Fruit fly (Drosophila melanogaster) whole organism, embryonic: ENCODE data around the gene Rpp14a.

Source experiments
- B-H1 ChIP-seq: fragments of 200-800 bp; sonication (Bioruptor generic); IDR thresholded peaks from 3 replicates; pipeline ENCODE4 v1.3.6; 2022; ENCODE audit warnings: missing biosample characterization, missing genetic modification characterization
- CG10267 ChIP-seq: fragments of 200-800 bp; sonication (Bioruptor generic); optimal IDR thresholded peaks from 2 replicates; lab custom pipeline; 2018; ENCODE audit warnings: missing biosample characterization, mild to moderate bottlenecking, missing genetic modification characterization, moderate library complexity
- CG10431 ChIP-seq: fragments of 200-800 bp; sonication (Bioruptor generic); optimal IDR thresholded peaks from 3 replicates; lab custom pipeline; 2018; ENCODE audit warnings: missing biosample characterization, mild to moderate bottlenecking, missing genetic modification characterization
- CG11723 ChIP-seq: fragments of 200-800 bp; sonication (Bioruptor generic); optimal IDR thresholded peaks from 2 replicates; lab custom pipeline; 2017; ENCODE audit warnings: missing biosample characterization, mild to moderate bottlenecking, missing genetic modification characterization
- CG12659 ChIP-seq: fragments of 200-800 bp; sonication (Bioruptor generic); optimal IDR thresholded peaks from 3 replicates; lab custom pipeline; 2017; ENCODE audit warnings: mild to moderate bottlenecking, missing biosample characterization, missing genetic modification reagents, missing genetic modification characterization
- CG13624 ChIP-seq: fragments of 200-800 bp; sonication (Bioruptor generic); optimal IDR thresholded peaks from 2 replicates; lab custom pipeline; 2016; ENCODE audit warnings: missing biosample characterization, missing genetic modification characterization
- CG14050 ChIP-seq: fragments of 200-800 bp; sonication (Bioruptor generic); IDR thresholded peaks from 3 replicates; pipeline ENCODE4 v1.3.6; 2022; ENCODE audit warnings: missing biosample characterization, missing genetic modification characterization
- CG1529 ChIP-seq: fragments of 200-800 bp; sonication (Bioruptor generic); optimal IDR thresholded peaks from 3 replicates; lab custom pipeline; 2018; ENCODE audit warnings: missing biosample characterization, missing genetic modification characterization
- CG15601 ChIP-seq: fragments of 200-800 bp; sonication (Bioruptor generic); optimal IDR thresholded peaks from 3 replicates; lab custom pipeline; 2019; ENCODE audit warnings: missing biosample characterization, mild to moderate bottlenecking, missing genetic modification characterization, moderate library complexity
- CG15696 ChIP-seq: fragments of 200-800 bp; sonication (Bioruptor generic); optimal IDR thresholded peaks from 2 replicates; lab custom pipeline; 2019; ENCODE audit warnings: missing biosample characterization, mild to moderate bottlenecking, missing genetic modification characterization, moderate library complexity
- CG17829 ChIP-seq: fragments of 200-800 bp; optimal IDR thresholded peaks from 2 replicates; lab custom pipeline; 2019; ENCODE audit warnings: missing biosample characterization, mild to moderate bottlenecking, missing genetic modification characterization, moderate library complexity
- CG3726 ChIP-seq: fragments of 200-800 bp; sonication (Bioruptor generic); IDR thresholded peaks from 3 replicates; pipeline ENCODE4, ENCODE4 v1.3.6; 2022; ENCODE audit warnings: missing biosample characterization, missing genetic modification characterization
- CG4730 ChIP-seq: fragments of 200-800 bp; sonication (Bioruptor generic); IDR thresholded peaks from 2 replicates; pipeline ENCODE4 v1.3.6; 2022; ENCODE audit warnings: missing biosample characterization, missing genetic modification characterization
- CG5245 ChIP-seq: fragments of 200-800 bp; sonication (Bioruptor generic); optimal IDR thresholded peaks from 3 replicates; lab custom pipeline; 2016; ENCODE audit warnings: missing biosample characterization, missing genetic modification characterization
- CG5953 ChIP-seq: fragments of 200-800 bp; sonication (Bioruptor generic); IDR thresholded peaks from 2 replicates; pipeline ENCODE4 v1.3.6; 2022; ENCODE audit warnings: missing biosample characterization, missing genetic modification characterization
- CG6175 ChIP-seq: fragments of 200-800 bp; sonication (Bioruptor generic); IDR thresholded peaks from 3 replicates; pipeline ENCODE4 v1.3.6; 2022; ENCODE audit warnings: missing biosample characterization, missing genetic modification characterization
- CG6813 ChIP-seq: fragments of 200-800 bp; sonication (Bioruptor generic); optimal IDR thresholded peaks from 2 replicates; lab custom pipeline; 2017; ENCODE audit warnings: missing biosample characterization, missing genetic modification characterization, mild to moderate bottlenecking, moderate library complexity, missing genetic modification reagents
- CG7271 ChIP-seq: fragments of 200-800 bp; sonication (Bioruptor generic); optimal IDR thresholded peaks from 2 replicates; lab custom pipeline; 2018; ENCODE audit warnings: missing biosample characterization, mild to moderate bottlenecking, missing genetic modification characterization, moderate library complexity
- CG7745 ChIP-seq: fragments of 200-800 bp; sonication (Bioruptor generic); optimal IDR thresholded peaks from 2 replicates; lab custom pipeline; 2018; ENCODE audit warnings: missing biosample characterization, mild to moderate bottlenecking, missing genetic modification characterization, moderate library complexity
- CG7987 ChIP-seq: fragments of 200-800 bp; sonication (Bioruptor generic); optimal IDR thresholded peaks from 2 replicates; lab custom pipeline; 2018; ENCODE audit warnings: missing biosample characterization, mild to moderate bottlenecking, missing genetic modification characterization, moderate library complexity
- CG8924 ChIP-seq: fragments of 200-800 bp; optimal IDR thresholded peaks from 3 replicates; lab custom pipeline; 2019; ENCODE audit warnings: missing biosample characterization, mild to moderate bottlenecking, missing genetic modification characterization, moderate library complexity
- Dll ChIP-seq: fragments of 200-800 bp; sonication (Bioruptor generic); IDR thresholded peaks from 4 replicates; pipeline ENCODE4 v1.3.6; 2022; ENCODE audit warnings: missing biosample characterization, missing genetic modification characterization; ENCODE audit not compliant: partially characterized antibody
- Eip74EF ChIP-seq, 2 experiments: fragments of 200-800 bp in 1 of 2; fragments of >200 bp in 1 of 2; sonication (Bioruptor generic) in 1 of 2; optimal IDR thresholded peaks; 2 replicates each; lab custom pipeline; 2017 to 2019; ENCODE audit warnings: missing biosample characterization in 2 of 2, missing genetic modification characterization in 2 of 2, mild to moderate bottlenecking in 1 of 2, moderate library complexity in 1 of 2
- Fer3 ChIP-seq: fragments of 200-800 bp; sonication (Bioruptor generic); optimal IDR thresholded peaks from 2 replicates; lab custom pipeline; 2018; ENCODE audit warnings: missing biosample characterization, mild to moderate bottlenecking, missing genetic modification characterization, moderate library complexity
- H2.0 ChIP-seq: fragments of 200-800 bp; sonication (Bioruptor generic); IDR thresholded peaks from 2 replicates; pipeline ENCODE4 v1.3.6; 2022; ENCODE audit warnings: missing biosample characterization, missing genetic modification characterization
- HmgD ChIP-seq: fragments of 200-800 bp; sonication (Bioruptor generic); optimal IDR thresholded peaks from 3 replicates; lab custom pipeline; 2016; ENCODE audit warnings: missing biosample characterization, missing genetic modification characterization
- MBD-R2 ChIP-seq: fragments of 200-800 bp; sonication (Bioruptor generic); IDR thresholded peaks from 2 replicates; pipeline ENCODE4 v1.3.6; 2022; ENCODE audit warnings: missing biosample characterization, missing genetic modification characterization
- Ravus ChIP-seq: fragments of 200-800 bp; sonication (Bioruptor generic); IDR thresholded peaks from 2 replicates; pipeline ENCODE4 v1.3.6; 2022; ENCODE audit warnings: missing biosample characterization, missing genetic modification characterization
- Sry-β ChIP-seq: fragments of 200-800 bp; sonication (Bioruptor generic); optimal IDR thresholded peaks from 2 replicates; lab custom pipeline; 2018; ENCODE audit warnings: missing biosample characterization, mild to moderate bottlenecking, missing genetic modification characterization, moderate library complexity
- TFAM ChIP-seq: fragments of 200-800 bp; sonication (Bioruptor generic); optimal IDR thresholded peaks from 2 replicates; lab custom pipeline; 2017; ENCODE audit warnings: missing biosample characterization, missing genetic modification characterization, inconsistent platforms
- abd-A ChIP-seq: fragments of 200-800 bp; sonication (Bioruptor generic); optimal IDR thresholded peaks from 3 replicates; lab custom pipeline; 2019; ENCODE audit warnings: missing biosample characterization, mild to moderate bottlenecking, missing genetic modification characterization, moderate library complexity
- bsh ChIP-seq, 2 experiments: fragments of 200-800 bp; sonication (Bioruptor generic); optimal IDR thresholded peaks; 2 replicates each; lab custom pipeline; 2017 to 2018; ENCODE audit warnings: mild to moderate bottlenecking in 2 of 2, missing biosample characterization in 2 of 2, missing genetic modification characterization in 2 of 2, moderate library complexity in 1 of 2
- disco-r ChIP-seq: fragments of 200-800 bp; sonication (Bioruptor generic); optimal IDR thresholded peaks from 2 replicates; lab custom pipeline; 2016; ENCODE audit warnings: missing biosample characterization, missing genetic modification characterization
- dysf ChIP-seq: fragments of 200-800 bp; sonication (Bioruptor generic); IDR thresholded peaks from 3 replicates; pipeline ENCODE4 v1.3.6; 2022; ENCODE audit warnings: missing biosample characterization, missing genetic modification characterization
- fru ChIP-seq: fragments of >200 bp; optimal IDR thresholded peaks from 2 replicates; lab custom pipeline; 2017
- gt ChIP-seq: fragments of 200-800 bp; sonication (Bioruptor generic); IDR thresholded peaks from 2 replicates; pipeline ENCODE4 v1.3.6; 2022; ENCODE audit warnings: missing biosample characterization, missing genetic modification characterization
- hb ChIP-seq: fragments of 200-800 bp; sonication (Bioruptor generic); IDR thresholded peaks from 3 replicates; pipeline ENCODE4 v1.3.6; 2022; ENCODE audit warnings: missing biosample characterization, missing genetic modification characterization; ENCODE audit not compliant: partially characterized antibody
- hbn ChIP-seq: fragments of 200-800 bp; sonication (Bioruptor generic); IDR thresholded peaks from 2 replicates; pipeline ENCODE4 v1.3.6; 2022; ENCODE audit warnings: missing biosample characterization, missing genetic modification characterization; ENCODE audit not compliant: partially characterized antibody
- jing ChIP-seq: fragments of 200-800 bp; sonication (Bioruptor generic); optimal IDR thresholded peaks from 2 replicates; lab custom pipeline; 2018; ENCODE audit warnings: missing biosample characterization, mild to moderate bottlenecking, missing genetic modification characterization
- kay ChIP-seq: fragments of 200-800 bp; sonication (Bioruptor generic); optimal IDR thresholded peaks from 2 replicates; lab custom pipeline; 2016; ENCODE audit warnings: missing biosample characterization, missing genetic modification characterization
- kni ChIP-seq: fragments of 200-800 bp; sonication (Bioruptor generic); optimal IDR thresholded peaks from 3 replicates; lab custom pipeline; 2017; ENCODE audit warnings: mild to moderate bottlenecking, missing biosample characterization, missing genetic modification reagents, missing genetic modification characterization
- otp ChIP-seq: fragments of 200-800 bp; sonication (Bioruptor generic); IDR thresholded peaks from 3 replicates; pipeline ENCODE4, ENCODE4 v1.3.6; 2022; ENCODE audit warnings: missing biosample characterization, missing genetic modification characterization
- pzg ChIP-seq: fragments of 200-800 bp; sonication (Bioruptor generic); optimal IDR thresholded peaks from 3 replicates; lab custom pipeline; 2018; ENCODE audit warnings: missing biosample characterization, mild to moderate bottlenecking, missing genetic modification characterization, moderate library complexity
- rib ChIP-seq: fragments of 200-800 bp; sonication (Bioruptor generic); IDR thresholded peaks from 2 replicates; pipeline ENCODE4 v1.3.6; 2022; ENCODE audit warnings: missing biosample characterization, missing genetic modification characterization
- tgo ChIP-seq: fragments of 200-800 bp; sonication (Bioruptor generic); IDR thresholded peaks from 3 replicates; pipeline ENCODE4 v1.3.6; 2022; ENCODE audit warnings: missing biosample characterization, missing genetic modification characterization
- vfl ChIP-seq: fragments of 200-800 bp; sonication (Bioruptor generic); optimal IDR thresholded peaks from 2 replicates; lab custom pipeline; 2016; ENCODE audit warnings: missing biosample characterization, missing genetic modification characterization
- vnd ChIP-seq: fragments of 200-800 bp; sonication (Bioruptor generic); IDR thresholded peaks from 3 replicates; pipeline ENCODE4 v1.3.6; 2022; ENCODE audit warnings: missing biosample characterization, missing genetic modification characterization; ENCODE audit not compliant: partially characterized antibody
- zf30C ChIP-seq: fragments of 200-800 bp; sonication (Bioruptor generic); optimal IDR thresholded peaks from 3 replicates; lab custom pipeline; 2018; ENCODE audit warnings: missing biosample characterization, mild to moderate bottlenecking, missing genetic modification characterization
- zfh2 ChIP-seq: fragments of 200-800 bp; sonication (Bioruptor generic); optimal IDR thresholded peaks from 2 replicates; lab custom pipeline; 2016; ENCODE audit warnings: missing biosample characterization, missing genetic modification characterization

Gene Rpp14a

dm6 chr3R:30056592-30057135 is at the start of gene Rpp14a, which contains the start of gene CG7950 (continued):
- no peak for TF ChIP-seq hbn (GFP tag; lab: Robert Waterston, UW)
- TF ChIP-seq hb (GFP tag; lab: Robert Waterston, UW), result no peak
- no peak for TF ChIP-seq TFAM (GFP tag; lab: Kevin White, UChicago)
- TF ChIP-seq abd-A (tag; lab: Kevin White, UChicago), result peak; percentile 46
- peak; percentile 15 for TF ChIP-seq disco-r
- TF ChIP-seq fru (lab: Kevin White, UChicago), result no peak
- TF ChIP-seq CG10431 (GFP tag; lab: Kevin White, UChicago), result peak; percentile 22
- peak; percentile 78 for TF ChIP-seq tgo
- no peak for TF ChIP-seq CG7745 (tag; lab: Kevin White, UChicago)
- TF ChIP-seq gt, result no peak
- TF ChIP-seq pzg (GFP tag; lab: Kevin White, UChicago), result peak; percentile 58
- TF ChIP-seq CG8924 (tag; lab: Kevin White, UChicago), result peak; percentile 65
- TF ChIP-seq zf30C (GFP tag; lab: Kevin White, UChicago), result peak; percentile 38
- TF ChIP-seq H2.0, result peak; percentile 86
- TF ChIP-seq CG10267 (tag; lab: Kevin White, UChicago), result peak; percentile 72
- peak; percentile 80 for TF ChIP-seq MBD-R2 (GFP tag; lab: Robert Waterston, UW)
- peak; percentile 77 for TF ChIP-seq dysf
- TF ChIP-seq CG7271 (tag; lab: Kevin White, UChicago), result no peak
- TF ChIP-seq CG15696, result peak; percentile 74
- TF ChIP-seq kni (GFP tag; lab: Kevin White, UChicago), result peak; percentile 62
- peak; percentile 77 for TF ChIP-seq CG14050 (GFP tag; lab: Robert Waterston, UW)
- TF ChIP-seq CG15601 (tag; lab: Kevin White, UChicago), result peak; percentile 69
- peak; percentile 55 for TF ChIP-seq CG4730 (GFP tag; lab: Robert Waterston, UW)
- peak; percentile 70 to 83 for TF ChIP-seq bsh (GFP tag; optimal IDR thresholded peaks at IDR 0.05; lab: Kevin White, UChicago)
- TF ChIP-seq B-H1 (GFP tag; lab: Robert Waterston, UW), result peak; percentile 64
- TF ChIP-seq CG6175 (GFP tag; lab: Robert Waterston, UW), result no peak
- peak; percentile 40 for TF ChIP-seq HmgD (GFP tag; lab: Kevin White, UChicago)
- TF ChIP-seq Sry-β (GFP tag; lab: Kevin White, UChicago), result peak; percentile 98
- peak; percentile 65 for TF ChIP-seq CG12659 (GFP tag; lab: Kevin White, UChicago)
- TF ChIP-seq CG17829, result peak; percentile 83
- no peak for TF ChIP-seq Eip74EF (GFP tag; optimal IDR thresholded peaks at IDR 0.05; lab: Kevin White, UChicago)
- TF ChIP-seq rib, result peak; percentile 32; the same call in 1 of the 2 replicates
- TF ChIP-seq kay (GFP tag; lab: Kevin White, UChicago), result peak; percentile 52
- TF ChIP-seq Fer3, result peak; percentile 84
- peak; percentile 89 for TF ChIP-seq zfh2 (GFP tag; lab: Kevin White, UChicago)
- TF ChIP-seq CG11723, result peak; percentile 46
- TF ChIP-seq CG3726 (GFP tag; lab: Robert Waterston, UW), result 0 out of 3 replicates have a peak, but pooled peaks have one; percentile 12
- TF ChIP-seq CG5953 (GFP tag; lab: Robert Waterston, UW), result peak; percentile 51; the same call in 1 of the 2 replicates
- peak; percentile 47 for TF ChIP-seq CG5245 (GFP tag; lab: Kevin White, UChicago)
- no peak for TF ChIP-seq jing
- peak; percentile 73 for TF ChIP-seq CG13624 (GFP tag; lab: Kevin White, UChicago)
- peak; percentile 21 for TF ChIP-seq CG6813 (GFP tag; lab: Kevin White, UChicago)
- TF ChIP-seq vfl (GFP tag; lab: Kevin White, UChicago), result peak; percentile 81
- TF ChIP-seq vnd (GFP tag; lab: Robert Waterston, UW), result no peak
- peak; percentile 77 for TF ChIP-seq otp
- TF ChIP-seq Ravus (GFP tag; lab: Robert Waterston, UW), result peak; percentile 45
- peak; percentile 12 for TF ChIP-seq CG1529 (GFP tag; lab: Kevin White, UChicago)
- no peak for TF ChIP-seq CG7987 (GFP tag; lab: Kevin White, UChicago)
- TF ChIP-seq Dll (GFP tag; lab: Robert Waterston, UW), result peak; percentile 48; the same call in 2 of the 4 replicates
